Fruit fly (Drosophila melanogaster): ENCODE measurements around the gene CG3706.

dm6 chrX:948285-948556 lies 15.9 kb upstream of the CG3706 start:
- TF ChIP-seq klu (GFP tag; IDR thresholded peaks at IDR 0.05) (no peak), Opbp (GFP tag; IDR thresholded peaks at IDR 0.05; ENCODE audit: partially characterized antibody) (no peak), CG2120 (GFP tag; optimal IDR thresholded peaks at IDR 0.05) (peak; percentile 59), CHES-1-like (GFP tag; optimal IDR thresholded peaks at IDR 0.05) (no peak), Ravus (GFP tag; IDR thresholded peaks at IDR 0.05) (no peak), CG12104 (GFP tag; optimal IDR thresholded peaks at IDR 0.05) (no peak), Drgx (GFP tag; IDR thresholded peaks at IDR 0.05) (no peak), CG34422 (GFP tag; IDR thresholded peaks at IDR 0.05) (no peak), CG6254 (GFP tag; optimal IDR thresholded peaks at IDR 0.05) (no peak), dimm (GFP tag; IDR thresholded peaks at IDR 0.05) (no peak), hkb (optimal IDR thresholded peaks at IDR 0.05) (no peak), hkb (GFP tag; IDR thresholded peaks at IDR 0.05) (0 out of 2 replicates have a peak, but pooled peaks have one; percentile 32), maf-S (GFP tag; optimal IDR thresholded peaks at IDR 0.05) (no peak), CG3995 (GFP tag; optimal IDR thresholded peaks at IDR 0.05) (no peak)

Measured in whole organism, embryonic.